Fruit fly (Drosophila melanogaster) whole organism, embryonic: ENCODE results near the gene CG5568.

Experiments
- Blimp-1 ChIP-seq: fragments of 200-800 bp; sonication (Bioruptor generic); optimal IDR thresholded peaks from 3 replicates; lab custom pipeline; 2018; ENCODE audit warnings: missing biosample characterization, missing genetic modification characterization, mild to moderate bottlenecking, moderate library complexity, missing genetic modification reagents
- BtbVII ChIP-seq: fragments of 200-800 bp; sonication (Bioruptor generic); optimal IDR thresholded peaks from 3 replicates; lab custom pipeline; 2017; ENCODE audit warnings: missing biosample characterization, mild to moderate bottlenecking, missing genetic modification characterization
- Bteb2 ChIP-seq: fragments of 200-800 bp; sonication (Bioruptor generic); optimal IDR thresholded peaks from 2 replicates; lab custom pipeline; 2016; ENCODE audit warnings: missing biosample characterization, missing genetic modification characterization
- CG10462 ChIP-seq: fragments of 200-800 bp; sonication (Bioruptor generic); optimal IDR thresholded peaks from 2 replicates; lab custom pipeline; 2016; ENCODE audit warnings: missing biosample characterization, missing genetic modification characterization
- CG11093 ChIP-seq: fragments of 200-800 bp; sonication (Bioruptor generic); IDR thresholded peaks from 3 replicates; pipeline ENCODE4 v1.3.6; 2022; ENCODE audit warnings: missing biosample characterization, missing genetic modification characterization
- CG11560 ChIP-seq: fragments of 200-800 bp; sonication (Bioruptor generic); IDR thresholded peaks from 3 replicates; pipeline ENCODE4 v1.3.6; 2022; ENCODE audit warnings: missing biosample characterization, missing genetic modification characterization
- CG12155 ChIP-seq: fragments of 200-800 bp; sonication (Bioruptor generic); optimal IDR thresholded peaks from 3 replicates; lab custom pipeline; 2016; ENCODE audit warnings: missing biosample characterization, missing genetic modification characterization
- CG12236 ChIP-seq: fragments of 200-800 bp; sonication (Bioruptor generic); optimal IDR thresholded peaks from 2 replicates; lab custom pipeline; 2016; ENCODE audit warnings: missing biosample characterization, missing genetic modification characterization
- CG14014 ChIP-seq: fragments of 200-800 bp; sonication (Bioruptor generic); IDR thresholded peaks from 2 replicates; pipeline ENCODE4 v1.3.6; 2022; ENCODE audit warnings: missing biosample characterization, missing genetic modification characterization
- CG2116 ChIP-seq: fragments of 200-800 bp; sonication (Bioruptor generic); optimal IDR thresholded peaks from 3 replicates; lab custom pipeline; 2018; ENCODE audit warnings: missing biosample characterization, mild to moderate bottlenecking, missing genetic modification characterization
- CG3065 ChIP-seq: fragments of 200-800 bp; sonication (Bioruptor generic); optimal IDR thresholded peaks from 2 replicates; lab custom pipeline; 2016; ENCODE audit warnings: missing biosample characterization, missing genetic modification characterization
- CG32772 ChIP-seq: fragments of 200-800 bp; sonication (Bioruptor generic); IDR thresholded peaks from 2 replicates; pipeline ENCODE4 v1.3.6; 2022; ENCODE audit warnings: missing biosample characterization, missing genetic modification characterization
- CG3281 ChIP-seq: fragments of 200-800 bp; sonication (Bioruptor generic); optimal IDR thresholded peaks from 3 replicates; lab custom pipeline; 2017; ENCODE audit warnings: missing biosample characterization, mild to moderate bottlenecking, missing genetic modification characterization
- CG33213 ChIP-seq: fragments of 200-800 bp; sonication (Bioruptor generic); optimal IDR thresholded peaks from 3 replicates; lab custom pipeline; 2016; ENCODE audit warnings: missing biosample characterization, missing genetic modification characterization
- CG4282 ChIP-seq: fragments of 200-800 bp; sonication (Bioruptor generic); optimal IDR thresholded peaks from 2 replicates; lab custom pipeline; 2016; ENCODE audit warnings: missing biosample characterization, missing genetic modification characterization
- CG4730 ChIP-seq: fragments of 200-800 bp; sonication (Bioruptor generic); IDR thresholded peaks from 2 replicates; pipeline ENCODE4 v1.3.6; 2022; ENCODE audit warnings: missing biosample characterization, missing genetic modification characterization
- CG6654 ChIP-seq: fragments of 200-800 bp; sonication (Bioruptor generic); optimal IDR thresholded peaks from 2 replicates; lab custom pipeline; 2017; ENCODE audit warnings: missing biosample characterization, mild to moderate bottlenecking, missing genetic modification characterization
- CG7372 ChIP-seq: fragments of 200-800 bp; sonication (Bioruptor generic); IDR thresholded peaks from 2 replicates; pipeline ENCODE4 v1.3.6; 2022; ENCODE audit warnings: missing biosample characterization, missing genetic modification characterization
- CG8478 ChIP-seq: fragments of >200 bp; optimal IDR thresholded peaks from 2 replicates; lab custom pipeline; 2018
- CG9727 ChIP-seq: fragments of 200-800 bp; sonication (Bioruptor generic); optimal IDR thresholded peaks from 3 replicates; lab custom pipeline; 2017; ENCODE audit warnings: missing biosample characterization, mild to moderate bottlenecking, missing genetic modification characterization
- D19B ChIP-seq: fragments of 200-800 bp; sonication (Bioruptor generic); optimal IDR thresholded peaks from 2 replicates; lab custom pipeline; 2017; ENCODE audit warnings: missing biosample characterization, mild to moderate bottlenecking, missing genetic modification characterization
- Dip3 ChIP-seq: fragments of 200-800 bp; sonication (Bioruptor generic); optimal IDR thresholded peaks from 3 replicates; lab custom pipeline; 2016; ENCODE audit warnings: missing biosample characterization, missing genetic modification characterization
- Dp ChIP-seq: fragments of 200-800 bp; sonication (Bioruptor generic); optimal IDR thresholded peaks from 2 replicates; lab custom pipeline; 2018; ENCODE audit warnings: missing biosample characterization, mild to moderate bottlenecking, missing genetic modification characterization, moderate library complexity
- Eip74EF ChIP-seq, 2 experiments: fragments of 200-800 bp in 1 of 2; fragments of >200 bp in 1 of 2; sonication (Bioruptor generic) in 1 of 2; optimal IDR thresholded peaks; 2 replicates each; lab custom pipeline; 2017 to 2019; ENCODE audit warnings: missing biosample characterization in 2 of 2, missing genetic modification characterization in 2 of 2, mild to moderate bottlenecking in 1 of 2, moderate library complexity in 1 of 2
- Hr39 ChIP-seq: fragments of >200 bp; optimal IDR thresholded peaks from 2 replicates; lab custom pipeline; 2017
- Neu2 ChIP-seq: fragments of 200-800 bp; sonication (Bioruptor generic); optimal IDR thresholded peaks from 3 replicates; lab custom pipeline; 2016; ENCODE audit warnings: missing biosample characterization, missing genetic modification characterization, borderline replicate concordance
- Nf-YC ChIP-seq: fragments of 200-800 bp; optimal IDR thresholded peaks from 3 replicates; lab custom pipeline; 2019; ENCODE audit warnings: missing biosample characterization, mild to moderate bottlenecking, missing genetic modification characterization, moderate library complexity
- Ptx1 ChIP-seq: fragments of 200-800 bp; sonication (Bioruptor generic); IDR thresholded peaks from 2 replicates; pipeline ENCODE4 v1.3.6; 2022; ENCODE audit warnings: missing biosample characterization, missing genetic modification characterization
- cas ChIP-seq: fragments of 200-800 bp; sonication (Bioruptor generic); IDR thresholded peaks from 2 replicates; pipeline ENCODE4 v1.3.6; 2022; ENCODE audit warnings: missing biosample characterization, missing genetic modification characterization
- caup ChIP-seq: fragments of 200-800 bp; sonication (Bioruptor generic); optimal IDR thresholded peaks from 3 replicates; lab custom pipeline; 2017; ENCODE audit warnings: missing biosample characterization, mild to moderate bottlenecking, missing genetic modification characterization, moderate library complexity; ENCODE audit not compliant: severe bottlenecking
- chinmo ChIP-seq: fragments of 200-800 bp; sonication (Bioruptor generic); IDR thresholded peaks from 4 replicates; pipeline ENCODE4 v1.3.6; 2022; ENCODE audit warnings: missing biosample characterization, missing genetic modification characterization; ENCODE audit not compliant: partially characterized antibody
- dmrt11E ChIP-seq: fragments of 200-800 bp; sonication (Bioruptor generic); optimal IDR thresholded peaks from 3 replicates; lab custom pipeline; 2018; ENCODE audit warnings: missing biosample characterization, mild to moderate bottlenecking, missing genetic modification characterization, moderate library complexity
- emc ChIP-seq: fragments of 200-800 bp; sonication (Bioruptor generic); optimal IDR thresholded peaks from 2 replicates; lab custom pipeline; 2016; ENCODE audit warnings: missing biosample characterization, missing genetic modification characterization
- gcm2 ChIP-seq: fragments of 200-800 bp; sonication (Bioruptor generic); optimal IDR thresholded peaks from 2 replicates; lab custom pipeline; 2016; ENCODE audit warnings: missing biosample characterization, missing genetic modification characterization
- grn ChIP-seq: fragments of 200-800 bp; sonication (Bioruptor generic); optimal IDR thresholded peaks from 3 replicates; lab custom pipeline; 2017; ENCODE audit warnings: missing biosample characterization, missing genetic modification characterization
- hth ChIP-seq: fragments of >200 bp; optimal IDR thresholded peaks from 2 replicates; lab custom pipeline; 2017; ENCODE audit warnings: inconsistent platforms
- ind ChIP-seq: fragments of 200-800 bp; sonication (Bioruptor generic); optimal IDR thresholded peaks from 3 replicates; lab custom pipeline; 2016; ENCODE audit warnings: missing biosample characterization, missing genetic modification characterization
- jigr1 ChIP-seq: fragments of 200-800 bp; sonication (Bioruptor generic); IDR thresholded peaks from 3 replicates; pipeline ENCODE4 v1.3.6; 2022; ENCODE audit warnings: missing biosample characterization, missing genetic modification characterization
- kah ChIP-seq: fragments of 200-800 bp; sonication (Bioruptor generic); optimal IDR thresholded peaks from 2 replicates; lab custom pipeline; 2018; ENCODE audit warnings: missing biosample characterization, mild to moderate bottlenecking, missing genetic modification characterization
- lmd ChIP-seq: fragments of 200-800 bp; sonication (Bioruptor generic); IDR thresholded peaks from 2 replicates; pipeline ENCODE4 v1.3.6; 2022; ENCODE audit warnings: missing biosample characterization, missing genetic modification characterization
- luna ChIP-seq: fragments of 200-800 bp; sonication (Bioruptor generic); optimal IDR thresholded peaks from 2 replicates; lab custom pipeline; 2016; ENCODE audit warnings: missing biosample characterization, missing genetic modification characterization
- mam ChIP-seq: fragments of 200-800 bp; sonication (Bioruptor generic); optimal IDR thresholded peaks from 3 replicates; lab custom pipeline; 2016; ENCODE audit warnings: missing biosample characterization, missing genetic modification characterization
- nerfin-1 ChIP-seq: fragments of 200-800 bp; sonication (Bioruptor generic); optimal IDR thresholded peaks from 3 replicates; lab custom pipeline; 2019; ENCODE audit warnings: missing biosample characterization, mild to moderate bottlenecking, missing genetic modification characterization, moderate library complexity
- nmo ChIP-seq: fragments of 200-800 bp; sonication (Bioruptor generic); optimal IDR thresholded peaks from 2 replicates; lab custom pipeline; 2018; ENCODE audit warnings: missing biosample characterization, mild to moderate bottlenecking, missing genetic modification characterization, moderate library complexity
- tio ChIP-seq: fragments of 200-800 bp; sonication (Bioruptor generic); optimal IDR thresholded peaks from 2 replicates; lab custom pipeline; 2017; ENCODE audit warnings: missing biosample characterization, missing genetic modification characterization, inconsistent platforms
- yki ChIP-seq: fragments of >200 bp; optimal IDR thresholded peaks from 3 replicates; lab custom pipeline; 2018
- zf30C ChIP-seq: fragments of 200-800 bp; sonication (Bioruptor generic); optimal IDR thresholded peaks from 3 replicates; lab custom pipeline; 2018; ENCODE audit warnings: missing biosample characterization, mild to moderate bottlenecking, missing genetic modification characterization
- zfh2 ChIP-seq: fragments of 200-800 bp; sonication (Bioruptor generic); optimal IDR thresholded peaks from 2 replicates; lab custom pipeline; 2016; ENCODE audit warnings: missing biosample characterization, missing genetic modification characterization

Gene CG5568

DNA sequence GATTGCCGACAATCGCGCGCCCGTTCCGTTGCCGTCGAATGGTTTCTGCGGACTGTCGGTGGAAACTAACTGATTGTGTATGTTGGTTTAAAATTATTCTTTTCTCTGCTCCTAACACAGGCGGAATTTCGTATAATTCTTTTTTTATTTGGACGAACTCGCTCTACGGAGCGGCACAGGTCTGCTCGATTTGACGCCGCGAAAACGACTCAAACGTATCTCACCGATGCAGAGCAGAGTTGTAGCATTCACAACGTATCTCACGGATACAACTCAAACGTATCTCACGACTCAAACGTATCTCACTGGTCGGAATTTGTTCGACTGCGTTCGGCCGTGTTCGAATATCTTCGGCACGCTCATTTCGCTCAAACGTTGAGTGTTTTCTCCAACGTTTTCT is 25.8 kb upstream of the CG5568 start, which contains the start of gene vn (continued):
- no peak for TF ChIP-seq CG10462 (GFP tag; lab: Kevin White, UChicago)
- TF ChIP-seq Hr39 (lab: Kevin White, UChicago), result no peak
- TF ChIP-seq ind (GFP tag; lab: Kevin White, UChicago), result no peak
- no peak for TF ChIP-seq luna
- TF ChIP-seq CG14014, result no peak
- no peak for TF ChIP-seq CG11093 (GFP tag; lab: Robert Waterston, UW)
- TF ChIP-seq zf30C, result peak; percentile 6
- no peak for TF ChIP-seq hth (lab: Kevin White, UChicago)
- TF ChIP-seq Dp, result no peak
- TF ChIP-seq nmo (GFP tag; lab: Kevin White, UChicago), result no peak
- TF ChIP-seq CG8478 (lab: Kevin White, UChicago), result no peak
- TF ChIP-seq lmd (GFP tag; lab: Robert Waterston, UW), result no peak
- no peak for TF ChIP-seq zfh2 (GFP tag; lab: Kevin White, UChicago)
- no peak for TF ChIP-seq dmrt11E (tag; lab: Kevin White, UChicago)
- no peak for TF ChIP-seq CG33213 (GFP tag; lab: Kevin White, UChicago)
- TF ChIP-seq CG32772 (GFP tag; lab: Robert Waterston, UW), result no peak
- no peak for TF ChIP-seq kah
- TF ChIP-seq Dip3 (GFP tag; lab: Kevin White, UChicago), result no peak
- no peak for TF ChIP-seq CG9727 (GFP tag; lab: Kevin White, UChicago)
- no peak for TF ChIP-seq CG3281 (GFP tag; lab: Kevin White, UChicago)
- TF ChIP-seq tio (GFP tag; lab: Kevin White, UChicago), result no peak
- TF ChIP-seq Blimp-1, result no peak
- TF ChIP-seq jigr1, result no peak
- TF ChIP-seq BtbVII (GFP tag; lab: Kevin White, UChicago), result no peak
- no peak for TF ChIP-seq CG12155 (GFP tag; lab: Kevin White, UChicago)
- no peak for TF ChIP-seq emc (GFP tag; lab: Kevin White, UChicago)
- TF ChIP-seq gcm2 (GFP tag; lab: Kevin White, UChicago), result no peak
- no peak for TF ChIP-seq caup
- no peak for TF ChIP-seq CG12236 (GFP tag; lab: Kevin White, UChicago)
- no peak for TF ChIP-seq grn (GFP tag; lab: Kevin White, UChicago)
- no peak for TF ChIP-seq CG3065
- TF ChIP-seq Eip74EF (GFP tag; optimal IDR thresholded peaks at IDR 0.05; lab: Kevin White, UChicago), result no peak
- TF ChIP-seq CG2116 (GFP tag; lab: Kevin White, UChicago), result no peak
- no peak for TF ChIP-seq D19B (GFP tag; lab: Kevin White, UChicago)
- TF ChIP-seq Nf-YC, result peak; percentile 80
- no peak for TF ChIP-seq Ptx1 (GFP tag; lab: Robert Waterston, UW)
- peak; percentile 88; the same call in 3 of the 4 replicates for TF ChIP-seq chinmo (GFP tag; lab: Robert Waterston, UW)
- no peak for TF ChIP-seq mam (GFP tag; lab: Kevin White, UChicago)
- TF ChIP-seq cas (GFP tag; lab: Robert Waterston, UW), result no peak
- no peak for TF ChIP-seq CG4730 (GFP tag; lab: Robert Waterston, UW)
- peak; percentile 18 for TF ChIP-seq nerfin-1 (tag; lab: Kevin White, UChicago)
- TF ChIP-seq CG11560 (tag; lab: Robert Waterston, UW), result no peak
- no peak for TF ChIP-seq yki
- TF ChIP-seq CG4282, result no peak
- no peak for TF ChIP-seq CG7372 (GFP tag; lab: Robert Waterston, UW)
- TF ChIP-seq Bteb2, result no peak
- TF ChIP-seq CG6654, result no peak
- TF ChIP-seq Neu2 (GFP tag; lab: Kevin White, UChicago), result no peak
